Fruit fly (Drosophila melanogaster): ENCODE measurements around the gene sty.

Gene sty

dm6 chr3L:3373994-3374623 is 50.6 kb downstream of the sty start, which contains the start of the genes Ythdc1 and CG12010 (continued):
- TF ChIP-seq CG12659 (GFP tag; optimal IDR thresholded peaks at IDR 0.05) (no peak), CG17385 (GFP tag; optimal IDR thresholded peaks at IDR 0.05) (no peak), CG18764 (GFP tag; optimal IDR thresholded peaks at IDR 0.05) (no peak), Xrp1 (GFP tag; IDR thresholded peaks at IDR 0.05) (no peak), CG32767 (GFP tag; IDR thresholded peaks at IDR 0.05) (peak; percentile 91), HLH4C (GFP tag; IDR thresholded peaks at IDR 0.05; ENCODE audit: partially characterized antibody) (peak; percentile 94), tio (GFP tag; optimal IDR thresholded peaks at IDR 0.05) (no peak), vvl (GFP tag; IDR thresholded peaks at IDR 0.05) (peak; percentile 36; the same call in 1 of the 2 replicates), CG12942 (GFP tag; optimal IDR thresholded peaks at IDR 0.05) (no peak), CoRest (tag; optimal IDR thresholded peaks at IDR 0.05) (no peak), CG1602 (GFP tag; optimal IDR thresholded peaks at IDR 0.05) (no peak), amos (GFP tag; IDR thresholded peaks at IDR 0.05; ENCODE audit: partially characterized antibody) (peak; percentile 92), MTF-1 (GFP tag; optimal IDR thresholded peaks at IDR 0.05; ENCODE audit: borderline replicate concordance) (no peak), ci (GFP tag; IDR thresholded peaks at IDR 0.05) (peak; percentile 21; the same call in 1 of the 3 replicates), Med (GFP tag) (peak; percentile 80), dm (GFP tag; optimal IDR thresholded peaks at IDR 0.05) (peak; percentile 72), Ssrp (tag; optimal IDR thresholded peaks at IDR 0.05) (no peak), CG10267 (tag; optimal IDR thresholded peaks at IDR 0.05) (peak; percentile 44), MESR4 (GFP tag; optimal IDR thresholded peaks at IDR 0.05) (peak; percentile 95), CG16863 (GFP tag; optimal IDR thresholded peaks at IDR 0.05) (no peak), CG14710 (tag; optimal IDR thresholded peaks at IDR 0.05) (peak; percentile 63), stwl (tag; optimal IDR thresholded peaks at IDR 0.05) (peak; percentile 77), lov (optimal IDR thresholded peaks at IDR 0.05) (no peak), lov (GFP tag; IDR thresholded peaks at IDR 0.05) (no peak), Hmx (GFP tag; optimal IDR thresholded peaks at IDR 0.05) (no peak), CG33557 (GFP tag; optimal IDR thresholded peaks at IDR 0.05) (no peak), pfk (GFP tag; optimal IDR thresholded peaks at IDR 0.05) (peak; percentile 53), CG13624 (GFP tag; optimal IDR thresholded peaks at IDR 0.05) (peak; percentile 78), tna (GFP tag; IDR thresholded peaks at IDR 0.05; ENCODE audit: partially characterized antibody) (peak; percentile 90), HmgD (GFP tag; optimal IDR thresholded peaks at IDR 0.05) (peak; percentile 3), CG17359 (tag; optimal IDR thresholded peaks at IDR 0.05) (no peak), CG6254 (GFP tag; optimal IDR thresholded peaks at IDR 0.05) (no peak), CG2116 (GFP tag; optimal IDR thresholded peaks at IDR 0.05) (peak; percentile 76), slbo (GFP tag; IDR thresholded peaks at IDR 0.05) (no peak), cg (GFP tag; optimal IDR thresholded peaks at IDR 0.05) (peak; percentile 86), CG7271 (tag; optimal IDR thresholded peaks at IDR 0.05) (no peak), CG5180 (GFP tag; optimal IDR thresholded peaks at IDR 0.05) (no peak), CG2120 (GFP tag; optimal IDR thresholded peaks at IDR 0.05) (peak; percentile 12), GATAe (GFP tag; conservative IDR thresholded peaks at IDR 0.05) (no peak), CG6654 (GFP tag; optimal IDR thresholded peaks at IDR 0.05) (no peak), BtbVII (GFP tag; optimal IDR thresholded peaks at IDR 0.05) (no peak), salm (tag; optimal IDR thresholded peaks at IDR 0.05) (no peak), CG18476 (GFP tag; optimal IDR thresholded peaks at IDR 0.05) (no peak), kay (GFP tag; optimal IDR thresholded peaks at IDR 0.05) (peak; percentile 78), repo (GFP tag; optimal IDR thresholded peaks at IDR 0.05) (no peak), PHDP (tag; optimal IDR thresholded peaks at IDR 0.05) (no peak), CG12071 (GFP tag; optimal IDR thresholded peaks at IDR 0.05) (no peak), zen (tag; optimal IDR thresholded peaks at IDR 0.05) (peak; percentile 2), CG13775 (GFP tag; optimal IDR thresholded peaks at IDR 0.05) (no peak), CG5245 (GFP tag; optimal IDR thresholded peaks at IDR 0.05) (no peak)
